Worm (Caenorhabditis elegans) whole organism, L1 larva: ENCODE results near the gene zmp-5.
A peak's percentile ranks its signal among the peaks of the same experiment; 100 is the strongest.

Experiments used
- C04F5.9 ChIP-seq: sonication (generic microtip); optimal IDR thresholded peaks from 2 replicates; lab custom pipeline; 2016; ENCODE audit warnings: missing genetic modification characterization, missing compliant biosample characterization
- C16A3.4 ChIP-seq: fragments of 150-350 bp; optimal IDR thresholded peaks from 2 replicates; lab custom pipeline; 2014; ENCODE audit warnings: missing biosample characterization, missing genetic modification characterization
- aly-2 ChIP-seq: fragments of 150-350 bp; optimal IDR thresholded peaks from 2 replicates; lab custom pipeline; 2014; ENCODE audit warnings: missing biosample characterization, missing genetic modification characterization
- fkh-10 ChIP-seq: sonication (generic microtip); optimal IDR thresholded peaks from 2 replicates; lab custom pipeline; 2017; ENCODE audit warnings: missing biosample characterization, missing genetic modification reagents, missing genetic modification characterization
- jun-1 ChIP-seq: fragments of 150-350 bp; optimal IDR thresholded peaks from 2 replicates; lab custom pipeline; 2014; ENCODE audit warnings: missing biosample characterization, missing genetic modification reagents, missing genetic modification characterization
- mdl-1 ChIP-seq, 2 experiments: fragments of 150-350 bp; optimal IDR thresholded peaks; 2 replicates each; lab custom pipeline; 2014 to 2017; ENCODE audit warnings: missing biosample characterization in 2 of 2, missing genetic modification characterization in 2 of 2, inconsistent platforms in 1 of 2
- nhr-19 ChIP-seq: fragments of 200-800 bp; sonication (Bioruptor generic); conservative IDR thresholded peaks from 2 replicates; pipeline ENCODE4 v1.3.6; 2022; ENCODE audit warnings: missing genetic modification characterization, missing compliant biosample characterization
- nhr-77 ChIP-seq: fragments of 150-350 bp; optimal IDR thresholded peaks from 2 replicates; lab custom pipeline; 2014; ENCODE audit warnings: missing biosample characterization, missing genetic modification characterization
- pax-3 ChIP-seq: fragments of 200-800 bp; sonication (Bioruptor generic); optimal IDR thresholded peaks from 2 replicates; lab custom pipeline; 2018; ENCODE audit warnings: mild to moderate bottlenecking, missing genetic modification characterization, moderate library complexity, missing compliant biosample characterization
- sox-4 ChIP-seq: sonication (generic microtip); optimal IDR thresholded peaks from 2 replicates; lab custom pipeline; 2016; ENCODE audit warnings: missing genetic modification characterization, missing compliant biosample characterization
- unc-30 ChIP-seq: sonication (generic microtip); optimal IDR thresholded peaks from 2 replicates; lab custom pipeline; 2017; ENCODE audit warnings: missing biosample characterization, missing genetic modification characterization
- ztf-4 ChIP-seq: fragments of 150-350 bp; optimal IDR thresholded peaks from 2 replicates; lab custom pipeline; 2014; ENCODE audit warnings: missing biosample characterization, missing genetic modification characterization

DNA sequence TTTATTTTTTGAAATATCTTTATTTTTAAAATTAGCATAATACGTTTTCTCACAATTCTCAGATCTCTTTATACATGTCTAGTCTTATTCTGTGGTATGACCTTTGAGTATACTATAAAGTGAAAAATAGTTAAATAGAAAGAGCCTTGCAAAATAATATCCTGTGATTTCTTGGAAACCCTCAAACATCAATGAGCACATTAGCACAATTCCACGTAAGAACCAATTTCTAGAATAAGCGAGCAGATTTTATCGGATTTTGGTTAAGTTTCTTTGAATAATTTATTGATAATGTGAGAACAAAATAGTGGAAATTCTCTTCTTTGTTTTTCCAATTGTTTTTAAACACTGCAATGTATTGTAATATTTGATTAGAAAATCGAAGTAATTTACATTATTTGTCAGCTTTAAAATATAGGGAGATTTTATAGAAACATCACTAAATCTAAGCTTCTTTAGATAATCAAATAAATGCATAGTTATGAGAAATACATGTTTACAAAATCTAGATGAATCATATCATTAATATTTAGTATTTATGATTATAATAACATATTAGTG is 22.1 kb downstream of the zmp-5 start:
- TF ChIP-seq sox-4 (tag; lab: Kevin White, UChicago) (peak; percentile 46), C16A3.4 (tag; lab: Kevin White, UChicago) (no peak), pax-3 (tag; lab: Kevin White, UChicago) (peak; percentile 40), fkh-10 (GFP tag; lab: Kevin White, UChicago) (no peak), C04F5.9 (tag; lab: Kevin White, UChicago) (no peak), nhr-19 (GFP tag; lab: Robert Waterston, UW) (no peak), nhr-77 (tag; lab: Kevin White, UChicago) (no peak), jun-1 (tag; lab: Kevin White, UChicago) (no peak), aly-2 (tag; lab: Kevin White, UChicago) (no peak), unc-30 (tag; lab: Kevin White, UChicago) (no peak), mdl-1 (tag; optimal IDR thresholded peaks at IDR 0.05; lab: Kevin White, UChicago) (no peak), ztf-4 (tag; lab: Kevin White, UChicago) (no peak)
